Worm (Caenorhabditis elegans) whole organism, L4 larva: ENCODE data around the gene ZK662.2.

Experiments used
- ZK337.2 ChIP-seq: fragments of 200-800 bp; sonication (Bioruptor generic); IDR thresholded peaks from 2 replicates; pipeline ENCODE4 v1.3.6; 2022; ENCODE audit warnings: missing genetic modification reagents, missing genetic modification characterization, missing compliant biosample characterization
- aly-2 ChIP-seq: sonication (generic microtip); optimal IDR thresholded peaks from 2 replicates; lab custom pipeline; 2018; ENCODE audit warnings: missing biosample characterization, missing genetic modification characterization
- lin-15B ChIP-seq: fragments of 150-350 bp; sonication (generic microtip); optimal IDR thresholded peaks from 3 replicates; lab custom pipeline; 2014; ENCODE audit warnings: missing biosample characterization, missing genetic modification characterization
- lin-39 ChIP-seq: fragments of 150-350 bp; optimal IDR thresholded peaks from 2 replicates; lab custom pipeline; 2014; ENCODE audit warnings: missing biosample characterization, missing genetic modification reagents, missing genetic modification characterization
- mep-1 ChIP-seq: fragments of 150-350 bp; sonication (generic microtip); optimal IDR thresholded peaks from 3 replicates; lab custom pipeline; 2014; ENCODE audit warnings: missing biosample characterization, missing genetic modification characterization
- nhr-77 ChIP-seq: fragments of 150-350 bp; optimal IDR thresholded peaks from 2 replicates; lab custom pipeline; 2014; ENCODE audit warnings: missing biosample characterization, missing genetic modification characterization
- pqm-1 ChIP-seq: sonication (generic microtip); optimal IDR thresholded peaks from 2 replicates; lab custom pipeline; 2017; ENCODE audit warnings: missing biosample characterization, missing genetic modification characterization
- unc-130 ChIP-seq: sonication (generic microtip); optimal IDR thresholded peaks from 2 replicates; lab custom pipeline; 2016; ENCODE audit warnings: missing genetic modification reagents, missing genetic modification characterization, missing compliant biosample characterization
- unc-39 ChIP-seq: sonication (generic microtip); optimal IDR thresholded peaks from 2 replicates; lab custom pipeline; 2017; ENCODE audit warnings: missing biosample characterization, missing genetic modification characterization

- TF ChIP-seq ZK337.2 (GFP tag; lab: Robert Waterston, UW) (no peak), mep-1 (tag; lab: Kevin White, UChicago) (no peak), nhr-77 (no peak), unc-130 (GFP tag; lab: Kevin White, UChicago) (no peak), lin-39 (no peak), aly-2 (tag; lab: Kevin White, UChicago) (no peak), unc-39 (tag; lab: Kevin White, UChicago) (no peak), lin-15B (tag; lab: Kevin White, UChicago) (no peak), pqm-1 (no peak)
These were observed 49.2 kb upstream of the ZK662.2 start, which contains the start of gene F59D12.5 for ce11 chrX:15647276-15647675.
